Worm (Caenorhabditis elegans): ENCODE results near the gene F54E7.6.

- TF ChIP-seq W03F9.2 (tag; optimal IDR thresholded peaks at IDR 0.05) (peak; percentile 20), dao-5 (tag; optimal IDR thresholded peaks at IDR 0.05) (no peak)
Observed at ce11 chrIII:5653692-5654105, 7.2 kb downstream of the F54E7.6 start.
